Worm (Caenorhabditis elegans) whole organism, L4/young adult: Measurements from ENCODE around the gene F52C9.3.

Experiments
- W03F9.2 ChIP-seq: fragments of 150-350 bp; optimal IDR thresholded peaks from 2 replicates; lab custom pipeline; 2014; ENCODE audit warnings: missing biosample characterization, missing genetic modification characterization
- dao-5 ChIP-seq: sonication (generic microtip); optimal IDR thresholded peaks from 2 replicates; lab custom pipeline; 2016; ENCODE audit warnings: missing genotype, missing genetic modification characterization, moderate library complexity, missing compliant biosample characterization
- him-1 ChIP-seq: sonication (generic microtip); optimal IDR thresholded peaks from 2 replicates; lab custom pipeline; 2016; ENCODE audit warnings: missing genotype, missing genetic modification reagents, missing genetic modification characterization, missing compliant biosample characterization

DNA sequence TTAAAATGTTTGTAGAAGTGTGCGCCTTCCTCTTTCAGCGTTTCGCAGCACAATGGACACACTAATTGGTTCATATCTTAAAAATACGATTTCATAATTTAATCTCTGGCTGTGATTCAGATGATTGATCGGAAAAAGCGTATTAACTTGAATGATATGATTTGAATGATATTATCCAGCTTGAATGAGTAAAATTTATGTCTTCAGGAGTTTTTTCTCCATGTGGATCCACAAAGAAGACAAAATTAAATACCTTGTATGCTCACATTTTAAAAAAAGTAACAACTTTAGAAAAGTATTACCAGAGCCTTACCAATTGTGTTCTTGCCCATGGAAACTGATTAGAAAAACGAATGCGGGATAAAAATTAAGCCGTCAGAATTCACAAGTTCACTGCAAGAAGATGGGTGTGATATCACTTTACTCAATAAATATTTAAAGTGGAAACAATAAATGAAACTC lies 48.3 kb upstream of the F52C9.3 start, which contains the start of gene ztf-8:
- no peak for TF ChIP-seq him-1 (tag; lab: Kevin White, UChicago)
- no peak for TF ChIP-seq dao-5 (tag; lab: Kevin White, UChicago)
- no peak for TF ChIP-seq W03F9.2 (tag; lab: Kevin White, UChicago)
